Fruit fly (Drosophila melanogaster) whole organism, prepupa: ENCODE measurements around the gene Bx42.
A peak's percentile ranks its signal among the peaks of the same experiment; 100 is the strongest.

ENCODE experiments used
- Blimp-1 ChIP-seq: fragments of 200-800 bp; sonication (Bioruptor generic); optimal IDR thresholded peaks from 3 replicates; lab custom pipeline; 2017; ENCODE audit warnings: missing biosample characterization, missing genetic modification characterization, mild to moderate bottlenecking, moderate library complexity, missing genetic modification reagents
- CG10631 ChIP-seq: fragments of 200-800 bp; sonication (Bioruptor generic); optimal IDR thresholded peaks from 2 replicates; lab custom pipeline; 2016; ENCODE audit warnings: missing biosample characterization, missing genetic modification characterization
- CG10669 ChIP-seq: fragments of 200-800 bp; sonication (Bioruptor generic); optimal IDR thresholded peaks from 3 replicates; lab custom pipeline; 2018; ENCODE audit warnings: missing biosample characterization, mild to moderate bottlenecking, missing genetic modification characterization, moderate library complexity
- CG11294 ChIP-seq: fragments of 200-800 bp; sonication (Bioruptor generic); IDR thresholded peaks from 2 replicates; pipeline ENCODE4 v1.3.6; 2022; ENCODE audit warnings: missing biosample characterization, missing genetic modification characterization
- CG11762 ChIP-seq: fragments of 200-800 bp; sonication (Bioruptor generic); optimal IDR thresholded peaks from 3 replicates; lab custom pipeline; 2016; ENCODE audit warnings: missing biosample characterization, missing genetic modification characterization; ENCODE audit not compliant: insufficient read depth
- CG15336 ChIP-seq: fragments of 200-800 bp; sonication (Bioruptor generic); IDR thresholded peaks from 2 replicates; pipeline ENCODE4 v1.3.6; 2022; ENCODE audit warnings: missing biosample characterization, missing genetic modification characterization
- CG1621 ChIP-seq: fragments of 200-800 bp; sonication (Bioruptor generic); optimal IDR thresholded peaks from 3 replicates; lab custom pipeline; 2018; ENCODE audit warnings: missing biosample characterization, mild to moderate bottlenecking, missing genetic modification characterization
- CG3032 ChIP-seq: fragments of 200-800 bp; optimal IDR thresholded peaks from 2 replicates; lab custom pipeline; 2019; ENCODE audit warnings: missing biosample characterization, mild to moderate bottlenecking, missing genetic modification characterization, moderate library complexity
- CG32006 ChIP-seq: fragments of 200-800 bp; sonication (Bioruptor generic); optimal IDR thresholded peaks from 3 replicates; lab custom pipeline; 2017; ENCODE audit warnings: missing biosample characterization, mild to moderate bottlenecking, missing genetic modification characterization
- CG6163 ChIP-seq: fragments of 200-800 bp; sonication (Bioruptor generic); IDR thresholded peaks from 3 replicates; pipeline ENCODE4 v1.3.6; 2022; ENCODE audit warnings: missing biosample characterization, missing genetic modification characterization
- CG6276 ChIP-seq: fragments of 200-800 bp; sonication (Bioruptor generic); optimal IDR thresholded peaks from 2 replicates; lab custom pipeline; 2017; ENCODE audit warnings: missing biosample characterization, mild to moderate bottlenecking, missing genetic modification characterization
- CG6808 ChIP-seq: fragments of 200-800 bp; sonication (Bioruptor generic); optimal IDR thresholded peaks from 3 replicates; lab custom pipeline; 2017; ENCODE audit warnings: missing biosample characterization, missing genetic modification characterization, mild to moderate bottlenecking, moderate library complexity, missing genetic modification reagents
- CG6854 ChIP-seq: fragments of 200-800 bp; sonication (Bioruptor generic); optimal IDR thresholded peaks from 2 replicates; lab custom pipeline; 2017; ENCODE audit warnings: missing biosample characterization, mild to moderate bottlenecking, missing genetic modification characterization
- CG7368 ChIP-seq: fragments of 200-800 bp; sonication (Bioruptor generic); optimal IDR thresholded peaks from 3 replicates; lab custom pipeline; 2016; ENCODE audit warnings: missing biosample characterization, missing genetic modification characterization
- CG8119 ChIP-seq: fragments of 200-800 bp; sonication (Bioruptor generic); IDR thresholded peaks from 3 replicates; pipeline ENCODE4 v1.3.6; 2022; ENCODE audit warnings: missing biosample characterization, missing genetic modification characterization
- CG8319 ChIP-seq: fragments of 200-800 bp; sonication (Bioruptor generic); optimal IDR thresholded peaks from 3 replicates; lab custom pipeline; 2016; ENCODE audit warnings: missing biosample characterization, missing genetic modification characterization
- CG9139 ChIP-seq: fragments of 200-800 bp; sonication (Bioruptor generic); optimal IDR thresholded peaks from 3 replicates; lab custom pipeline; 2017; ENCODE audit warnings: missing biosample characterization, mild to moderate bottlenecking, missing genetic modification characterization
- Eip75B ChIP-seq: fragments of 200-800 bp; sonication (Bioruptor generic); optimal IDR thresholded peaks from 3 replicates; lab custom pipeline; 2016; ENCODE audit warnings: missing biosample characterization, missing genetic modification characterization
- Eip78C ChIP-seq: fragments of 200-800 bp; sonication (Bioruptor generic); peaks from one replicate; lab custom pipeline; 2016; ENCODE audit warnings: missing biosample characterization, missing genetic modification characterization
- Eip93F ChIP-seq: fragments of 200-800 bp; sonication (Bioruptor generic); optimal IDR thresholded peaks from 2 replicates; lab custom pipeline; 2016; ENCODE audit warnings: missing biosample characterization, mild to moderate bottlenecking, missing genetic modification characterization
- Ets21C ChIP-seq: fragments of 200-800 bp; sonication (Bioruptor generic); optimal IDR thresholded peaks from 3 replicates; lab custom pipeline; 2016; ENCODE audit warnings: missing biosample characterization, missing genetic modification characterization
- Ets96B ChIP-seq: fragments of 200-800 bp; optimal IDR thresholded peaks from 2 replicates; lab custom pipeline; 2019; ENCODE audit warnings: missing biosample characterization, mild to moderate bottlenecking, missing genetic modification characterization, moderate library complexity
- Hr39 ChIP-seq: fragments of 200-800 bp; sonication (Bioruptor generic); optimal IDR thresholded peaks from 2 replicates; lab custom pipeline; 2016; ENCODE audit warnings: missing biosample characterization, missing genetic modification characterization
- Hr4 ChIP-seq: fragments of 200-800 bp; sonication (Bioruptor generic); optimal IDR thresholded peaks from 3 replicates; lab custom pipeline; 2016; ENCODE audit warnings: missing biosample characterization, missing genetic modification characterization
- Lpt ChIP-seq: fragments of 200-800 bp; sonication (Bioruptor generic); optimal IDR thresholded peaks from 3 replicates; lab custom pipeline; 2016; ENCODE audit warnings: missing biosample characterization, missing genetic modification characterization
- Met ChIP-seq: fragments of 200-800 bp; sonication (Bioruptor generic); optimal IDR thresholded peaks from 3 replicates; lab custom pipeline; 2016; ENCODE audit warnings: missing biosample characterization, missing genetic modification characterization
- OdsH ChIP-seq: fragments of 200-800 bp; sonication (Bioruptor generic); optimal IDR thresholded peaks from 3 replicates; lab custom pipeline; 2016; ENCODE audit warnings: missing biosample characterization, missing genetic modification characterization
- Smox ChIP-seq: fragments of 200-800 bp; sonication (Bioruptor generic); optimal IDR thresholded peaks from 3 replicates; lab custom pipeline; 2016; ENCODE audit warnings: missing biosample characterization, missing genetic modification characterization
- Sox102F ChIP-seq: fragments of 200-800 bp; sonication (Bioruptor generic); optimal IDR thresholded peaks from 2 replicates; lab custom pipeline; 2016; ENCODE audit warnings: missing biosample characterization, mild to moderate bottlenecking, missing genetic modification characterization
- Sox14 ChIP-seq: fragments of 200-800 bp; sonication (Bioruptor generic); optimal IDR thresholded peaks from 3 replicates; lab custom pipeline; 2016; ENCODE audit warnings: missing biosample characterization, missing genetic modification characterization
- Sox15 ChIP-seq: fragments of 200-800 bp; sonication (Bioruptor generic); optimal IDR thresholded peaks from 3 replicates; lab custom pipeline; 2016; ENCODE audit warnings: missing biosample characterization, missing genetic modification characterization
- achi ChIP-seq: fragments of 200-800 bp; sonication (Bioruptor generic); optimal IDR thresholded peaks from 3 replicates; lab custom pipeline; 2016; ENCODE audit warnings: missing biosample characterization, missing genetic modification characterization
- acj6 ChIP-seq: fragments of 200-800 bp; sonication (Bioruptor generic); optimal IDR thresholded peaks from 3 replicates; lab custom pipeline; 2016; ENCODE audit warnings: missing biosample characterization, missing genetic modification characterization
- cyc ChIP-seq: fragments of 200-800 bp; sonication (Bioruptor generic); optimal IDR thresholded peaks from 3 replicates; lab custom pipeline; 2016; ENCODE audit warnings: missing biosample characterization, missing genetic modification characterization
- dac ChIP-seq: fragments of 200-800 bp; sonication (Bioruptor generic); optimal IDR thresholded peaks from 2 replicates; lab custom pipeline; 2017; ENCODE audit warnings: missing biosample characterization, mild to moderate bottlenecking, missing genetic modification characterization
- dsx ChIP-seq: fragments of 200-800 bp; optimal IDR thresholded peaks from 3 replicates; lab custom pipeline; 2019; ENCODE audit warnings: missing biosample characterization, mild to moderate bottlenecking, missing genetic modification characterization, moderate library complexity; ENCODE audit not compliant: poor library complexity, severe bottlenecking
- eg ChIP-seq: fragments of 200-800 bp; sonication (Bioruptor generic); IDR thresholded peaks from 3 replicates; pipeline ENCODE4 v1.3.6; 2022; ENCODE audit warnings: missing biosample characterization, missing genetic modification characterization
- esn ChIP-seq: fragments of 200-800 bp; sonication (Bioruptor generic); optimal IDR thresholded peaks from 2 replicates; lab custom pipeline; 2016; ENCODE audit warnings: missing biosample characterization, mild to moderate bottlenecking, missing genetic modification characterization, moderate library complexity
- fd59A ChIP-seq: fragments of 200-800 bp; sonication (Bioruptor generic); optimal IDR thresholded peaks from 2 replicates; lab custom pipeline; 2017; ENCODE audit warnings: missing biosample characterization, mild to moderate bottlenecking, missing genetic modification characterization, missing genetic modification reagents
- fd85E ChIP-seq: fragments of 200-800 bp; sonication (Bioruptor generic); optimal IDR thresholded peaks from 3 replicates; lab custom pipeline; 2016; ENCODE audit warnings: missing biosample characterization, missing genetic modification characterization
- fkh ChIP-seq: fragments of 200-800 bp; sonication (Bioruptor generic); optimal IDR thresholded peaks from 3 replicates; lab custom pipeline; 2017; ENCODE audit warnings: missing biosample characterization, mild to moderate bottlenecking, missing genetic modification characterization, moderate library complexity
- lz ChIP-seq: fragments of 200-800 bp; sonication (Bioruptor generic); optimal IDR thresholded peaks from 3 replicates; lab custom pipeline; 2016; ENCODE audit warnings: missing biosample characterization, missing genetic modification characterization
- net ChIP-seq: fragments of 200-800 bp; sonication (Bioruptor generic); optimal IDR thresholded peaks from 3 replicates; lab custom pipeline; 2016; ENCODE audit warnings: missing biosample characterization, missing genetic modification characterization
- spab ChIP-seq: fragments of 200-800 bp; sonication (Bioruptor generic); optimal IDR thresholded peaks from 2 replicates; lab custom pipeline; 2017; ENCODE audit warnings: missing biosample characterization, mild to moderate bottlenecking, missing genetic modification characterization, missing genetic modification reagents
- ss ChIP-seq, 2 experiments: fragments of 200-800 bp; sonication (Bioruptor generic); optimal IDR thresholded peaks; 2 replicates in 1 of 2; 3 replicates in 1 of 2; lab custom pipeline; 2017 to 2018; ENCODE audit warnings: mild to moderate bottlenecking in 2 of 2, missing biosample characterization in 2 of 2, missing genetic modification characterization in 2 of 2, moderate library complexity in 1 of 2
- svp ChIP-seq: fragments of 200-800 bp; sonication (Bioruptor generic); peaks from one replicate; lab custom pipeline; 2016; ENCODE audit warnings: missing biosample characterization, missing genetic modification characterization
- topi ChIP-seq: fragments of 200-800 bp; sonication (Bioruptor generic); optimal IDR thresholded peaks from 3 replicates; lab custom pipeline; 2016; ENCODE audit warnings: missing biosample characterization, missing genetic modification characterization
- vri ChIP-seq: fragments of 200-800 bp; sonication (Bioruptor generic); optimal IDR thresholded peaks from 3 replicates; lab custom pipeline; 2016; ENCODE audit warnings: missing biosample characterization, mild to moderate bottlenecking, missing genetic modification characterization

Gene Bx42

dm6 chrX:9080962-9081361 is 25.4 kb downstream of the Bx42 start, which contains the start of the genes CG7246 and HP1b (continued):
- TF ChIP-seq Hr39 = peak; percentile 56
- peak; percentile 36; the same call in 1 of the 2 replicates for TF ChIP-seq CG15336 (GFP tag; lab: Robert Waterston, UW)
- TF ChIP-seq Sox102F (GFP tag; lab: Kevin White, UChicago) = peak; percentile 63
- no peak for TF ChIP-seq CG9139
- TF ChIP-seq CG6808 (GFP tag; lab: Kevin White, UChicago) = peak; percentile 21
- TF ChIP-seq CG1621 (tag; lab: Kevin White, UChicago) = peak; percentile 14
- TF ChIP-seq net (GFP tag; lab: Kevin White, UChicago) = peak; percentile 43
- peak; percentile 72 for TF ChIP-seq Hr4
- TF ChIP-seq, all 60 proteins: peak for 47

- TF ChIP-seq CG11294 (GFP tag; lab: Robert Waterston, UW) (no peak), fd85E (GFP tag; lab: Kevin White, UChicago) (peak; percentile 24), CG7368 (GFP tag; lab: Kevin White, UChicago) (peak; percentile 49), CG6808 (GFP tag; lab: Kevin White, UChicago) (peak; percentile 9), CG6854 (GFP tag; lab: Kevin White, UChicago) (peak; percentile 83), CG10631 (GFP tag; lab: Kevin White, UChicago) (no peak), achi (GFP tag; lab: Kevin White, UChicago) (no peak), lz (no peak), CG8119 (GFP tag; lab: Robert Waterston, UW) (peak; percentile 29; the same call in 1 of the 3 replicates), vri (peak; percentile 64), acj6 (GFP tag; lab: Kevin White, UChicago) (no peak), Eip75B (GFP tag; lab: Kevin White, UChicago) (peak; percentile 49), CG3032 (tag; lab: Kevin White, UChicago) (no peak), Blimp-1 (GFP tag; lab: Kevin White, UChicago) (peak; percentile 98), topi (GFP tag; lab: Kevin White, UChicago) (peak; percentile 50), cyc (GFP tag; lab: Kevin White, UChicago) (no peak), Ets96B (no peak), esn (peak; percentile 44), Sox102F (GFP tag; lab: Kevin White, UChicago) (peak; percentile 70), svp (peak; percentile 67), Sox14 (GFP tag; lab: Kevin White, UChicago) (peak; percentile 11), Met (GFP tag; lab: Kevin White, UChicago) (peak; percentile 8), fd59A (GFP tag; lab: Kevin White, UChicago) (no peak), Eip78C (GFP tag; lab: Kevin White, UChicago) (peak; percentile 55), Ets21C (GFP tag; lab: Kevin White, UChicago) (no peak), Lpt (GFP tag; lab: Kevin White, UChicago) (no peak), Hr39 (no peak), CG9139 (peak; percentile 50), OdsH (GFP tag; lab: Kevin White, UChicago) (no peak), CG11762 (GFP tag; lab: Kevin White, UChicago) (no peak), CG8319 (no peak), fkh (GFP tag; lab: Kevin White, UChicago) (no peak), ss (GFP tag; optimal IDR thresholded peaks at IDR 0.05; lab: Kevin White, UChicago) (peak; percentile 38 to 62), CG32006 (no peak), CG10669 (GFP tag; lab: Kevin White, UChicago) (peak; percentile 21), CG6163 (GFP tag; lab: Robert Waterston, UW) (peak; percentile 74; the same call in 2 of the 3 replicates), CG15336 (GFP tag; lab: Robert Waterston, UW) (peak; percentile 46; the same call in 1 of the 2 replicates), spab (GFP tag; lab: Kevin White, UChicago) (no peak), dsx (peak; percentile 50), Eip93F (GFP tag; lab: Kevin White, UChicago) (peak; percentile 19), Sox15 (GFP tag; lab: Kevin White, UChicago) (no peak), net (GFP tag; lab: Kevin White, UChicago) (peak; percentile 57), CG6276 (GFP tag; lab: Kevin White, UChicago) (no peak), Smox (GFP tag; lab: Kevin White, UChicago) (peak; percentile 17), eg (GFP tag; lab: Robert Waterston, UW) (peak; percentile 69; the same call in 2 of the 3 replicates), CG1621 (tag; lab: Kevin White, UChicago) (peak; percentile 66), dac (GFP tag; lab: Kevin White, UChicago) (no peak)
Observed at dm6 chrX:9078263-9078662, 28.1 kb downstream of the Bx42 start, which contains the start of gene CG44325. Gene CG44325 (minus strand): TSS chrX:9078499.
